Fruit fly (Drosophila melanogaster) S2 (cell line): Measurements from ENCODE around the gene beat-IIIc.

ENCODE experiments used
- CG8478 ChIP-seq: fragments of >200 bp; optimal IDR thresholded peaks from 2 replicates; lab custom pipeline; 2018
- CTCF ChIP-seq, 2 experiments: fragments of >200 bp; optimal IDR thresholded peaks; 2 replicates each; lab custom pipeline; 2018

beat-IIIc gene

dm6 chr2L:17221462-17221861 lies 39.1 kb downstream of the beat-IIIc start:
- TF ChIP-seq CG8478 (lab: Kevin White, UChicago): no peak
- TF ChIP-seq CTCF (optimal IDR thresholded peaks at IDR 0.05; lab: Kevin White, UChicago): no peak

dm6 chr2L:17216847-17217246 lies 43.7 kb downstream of the beat-IIIc start:
- TF ChIP-seq CTCF (optimal IDR thresholded peaks at IDR 0.05; lab: Kevin White, UChicago) (no peak), CG8478 (lab: Kevin White, UChicago) (no peak)

dm6 chr2L:17207072-17207471 lies 53.5 kb downstream of the beat-IIIc start:
- TF ChIP-seq CTCF (optimal IDR thresholded peaks at IDR 0.05; lab: Kevin White, UChicago) (no peak), CG8478 (lab: Kevin White, UChicago) (no peak)

- TF ChIP-seq CTCF (optimal IDR thresholded peaks at IDR 0.05; lab: Kevin White, UChicago): no peak
- TF ChIP-seq CG8478 (lab: Kevin White, UChicago): no peak
Observed at dm6 chr2L:17203833-17204232, 56.7 kb downstream of the beat-IIIc start.

DNA sequence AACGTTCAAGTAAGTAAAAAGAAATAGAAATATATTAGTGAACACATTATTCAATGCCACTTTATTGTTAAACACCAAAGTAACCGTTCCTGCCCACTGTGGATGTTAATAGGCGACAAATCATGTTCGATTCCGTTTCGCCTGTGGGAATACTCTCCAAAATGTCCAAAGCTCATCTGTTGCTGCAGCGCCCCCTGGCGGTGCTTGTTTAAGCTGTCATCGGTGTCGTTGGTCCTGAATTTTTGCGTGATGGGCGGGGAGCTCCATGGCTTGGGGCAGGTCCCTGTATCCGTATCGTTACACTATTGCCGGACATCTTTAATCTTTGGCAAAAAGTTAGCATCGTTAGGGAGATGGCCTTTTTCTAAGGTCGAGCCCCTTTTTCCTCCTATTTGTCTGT lies 58.8 kb downstream of the beat-IIIc start:
- TF ChIP-seq CG8478 (lab: Kevin White, UChicago) (no peak), CTCF (optimal IDR thresholded peaks at IDR 0.05; lab: Kevin White, UChicago) (peak; percentile 49 to 59)

DNA sequence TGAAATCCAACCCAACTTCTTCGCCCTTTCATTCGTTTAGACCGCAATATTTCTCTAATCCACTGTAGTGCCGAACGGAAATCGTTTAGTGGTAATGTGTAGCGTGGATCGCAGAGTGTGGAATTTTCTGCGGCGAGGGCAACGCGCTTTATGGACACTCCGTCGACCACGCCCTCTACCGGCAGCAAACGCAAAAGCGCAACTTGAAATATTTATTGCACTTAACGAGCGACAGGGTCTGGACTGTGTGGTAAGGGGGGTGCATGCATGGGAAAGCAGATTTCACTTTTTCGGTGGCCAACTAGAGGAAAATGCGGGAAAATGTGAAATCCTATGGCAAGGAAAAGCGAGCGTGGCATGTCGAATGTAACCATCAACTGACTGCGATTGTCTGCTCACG lies 65.3 kb downstream of the beat-IIIc start:
- TF ChIP-seq CG8478 (lab: Kevin White, UChicago) (no peak), CTCF (optimal IDR thresholded peaks at IDR 0.05; lab: Kevin White, UChicago) (peak; percentile 65 to 82)

- TF ChIP-seq CG8478 (lab: Kevin White, UChicago) (no peak), CTCF (optimal IDR thresholded peaks at IDR 0.05; lab: Kevin White, UChicago) (no peak)
Observed at dm6 chr2L:17181638-17182037, 78.9 kb downstream of the beat-IIIc start, which contains the start of gene Grl36a. Gene Grl36a (plus strand): TSS chr2L:17181938.

DNA sequence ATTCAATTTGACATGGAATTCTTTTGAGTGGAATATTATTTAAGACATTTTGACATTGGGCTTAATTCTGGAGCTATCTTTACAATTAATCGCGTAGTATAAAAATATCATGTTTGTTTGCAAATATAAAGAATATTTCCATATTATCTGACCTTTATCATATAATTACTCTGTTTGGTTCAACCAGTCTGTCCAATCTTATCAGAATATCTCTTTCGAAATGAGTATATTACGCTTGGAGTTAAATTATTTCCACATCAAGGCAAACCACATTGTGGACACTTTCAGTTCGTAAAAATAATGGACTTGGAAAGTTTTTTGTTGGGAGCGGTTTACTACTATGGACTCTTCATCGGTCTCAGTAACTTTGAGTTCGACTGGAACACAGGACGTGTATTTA lies 80.5 kb downstream of the beat-IIIc start, which contains the start of gene Gr36c:
TSS of gene Gr36c (plus strand) at position 301 of the 400 bp plus-strand sequence.
- no peak for TF ChIP-seq CG8478 (lab: Kevin White, UChicago)
- no peak for TF ChIP-seq CTCF (optimal IDR thresholded peaks at IDR 0.05; lab: Kevin White, UChicago)

DNA sequence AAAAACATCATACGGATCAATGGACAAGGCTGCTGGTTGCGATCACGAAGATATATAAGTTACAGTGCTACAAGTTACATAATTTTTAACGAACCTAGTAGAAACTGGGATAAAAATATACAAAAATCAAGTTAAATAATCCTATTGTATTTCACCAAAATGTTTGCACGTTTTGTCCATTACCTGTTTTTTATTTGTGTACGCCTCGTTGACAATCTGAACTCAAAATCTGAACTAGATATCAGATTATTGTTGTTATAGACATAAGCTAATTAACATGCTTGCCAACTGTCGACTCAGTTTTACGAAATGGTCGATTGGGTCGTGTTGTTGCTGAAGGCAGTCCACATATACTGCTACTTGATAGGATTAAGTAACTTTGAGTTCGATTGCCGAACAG lies 82.1 kb downstream of the beat-IIIc start, which contains the start of gene Gr36b:
TSS of gene Gr36b (plus strand) at position 301 of the 400 bp plus-strand sequence.
- TF ChIP-seq CG8478 (lab: Kevin White, UChicago): no peak
- no peak for TF ChIP-seq CTCF (optimal IDR thresholded peaks at IDR 0.05; lab: Kevin White, UChicago)

DNA sequence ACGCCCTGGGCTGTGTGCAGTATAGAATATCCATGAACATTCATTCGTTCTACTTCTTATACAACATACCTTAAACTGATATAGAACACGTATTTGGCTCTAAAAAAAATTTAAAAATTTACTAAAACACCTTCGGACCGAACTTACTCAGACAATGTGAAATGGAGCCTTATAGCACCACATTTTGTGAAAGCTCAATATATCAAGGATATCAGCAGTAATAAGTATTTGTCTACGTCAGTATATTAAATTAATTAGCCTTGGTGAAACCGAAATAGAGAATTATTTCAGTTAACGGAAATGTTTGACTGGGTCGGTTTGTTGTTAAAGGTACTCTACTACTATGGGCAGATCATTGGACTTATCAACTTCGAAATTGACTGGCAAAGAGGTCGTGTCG lies 84.2 kb downstream of the beat-IIIc start, which contains the start of gene Gr36a:
TSS of gene Gr36a (plus strand) at position 301 of the 400 bp plus-strand sequence.
- TF ChIP-seq CTCF (optimal IDR thresholded peaks at IDR 0.05; lab: Kevin White, UChicago) (no peak), CG8478 (lab: Kevin White, UChicago) (no peak)

DNA sequence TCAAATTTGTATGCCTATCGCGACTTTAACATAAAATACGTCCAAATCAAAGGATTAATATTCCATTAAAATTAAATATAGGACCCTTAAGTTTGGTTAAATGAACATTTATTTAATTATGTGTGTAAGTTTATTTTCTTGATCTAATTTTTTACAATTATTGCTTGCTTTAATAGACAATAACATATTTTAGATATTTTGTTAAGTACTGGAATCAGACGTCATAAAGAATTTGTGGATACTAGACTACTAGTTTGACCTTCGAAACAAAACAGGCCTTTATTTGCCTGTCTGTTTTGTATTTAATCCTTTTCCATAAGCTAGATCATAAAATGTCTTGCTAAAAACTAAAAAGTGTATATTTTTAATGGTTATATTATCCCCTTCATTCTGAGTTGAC lies 87.4 kb downstream of the beat-IIIc start, which contains the start of gene CG34169:
TSS of gene CG34169 (plus strand) at position 301 of the 400 bp plus-strand sequence.
- TF ChIP-seq CG8478 (lab: Kevin White, UChicago): no peak
- TF ChIP-seq CTCF (optimal IDR thresholded peaks at IDR 0.05; lab: Kevin White, UChicago): no peak

DNA sequence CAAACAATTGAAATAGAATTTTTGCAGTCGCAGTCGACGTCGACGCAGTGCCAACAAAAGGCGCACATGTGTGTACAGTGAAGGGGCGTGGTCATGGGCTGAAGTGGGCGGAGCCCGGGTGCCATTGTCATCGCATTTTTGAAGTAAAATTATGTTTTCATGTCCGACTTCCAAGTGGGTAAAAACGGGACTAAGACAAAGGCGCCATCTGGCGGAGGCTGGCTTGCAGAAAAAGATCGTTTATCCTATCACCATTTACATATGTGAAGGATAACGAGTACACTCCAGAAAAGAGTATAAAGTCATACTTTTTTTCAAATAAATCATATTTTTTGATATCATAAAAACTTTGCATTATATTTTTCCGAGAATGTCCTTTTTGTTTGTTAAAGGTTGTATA lies 97.2 kb downstream of the beat-IIIc start:
- TF ChIP-seq CTCF (optimal IDR thresholded peaks at IDR 0.05; lab: Kevin White, UChicago) (peak; percentile 64 to 73), CG8478 (lab: Kevin White, UChicago) (no peak)

- TF ChIP-seq CG8478 (lab: Kevin White, UChicago) (no peak), CTCF (optimal IDR thresholded peaks at IDR 0.05; lab: Kevin White, UChicago) (no peak)
Observed at dm6 chr2L:17159641-17160040, 100.9 kb downstream of the beat-IIIc start.
